Fruit fly (Drosophila melanogaster) whole organism, wandering third instar larva: ENCODE results near the gene 14-3-3epsilon.

Experiments used
- CG32264 ChIP-seq: fragments of 200-800 bp; sonication (Bioruptor generic); optimal IDR thresholded peaks from 2 replicates; lab custom pipeline; 2016; ENCODE audit warnings: missing biosample characterization, missing genetic modification characterization
- CrebA ChIP-seq: fragments of 200-800 bp; sonication (Bioruptor generic); optimal IDR thresholded peaks from 2 replicates; lab custom pipeline; 2016; ENCODE audit warnings: missing biosample characterization, mild to moderate bottlenecking, missing genetic modification characterization, borderline replicate concordance
- Dif ChIP-seq: fragments of 200-275, 200-300 bp; sonication (Bioruptor generic); optimal IDR thresholded peaks from 2 replicates; lab custom pipeline; 2018; ENCODE audit warnings: missing biosample characterization, missing genetic modification characterization; ENCODE audit not compliant: partially characterized antibody
- GATAd ChIP-seq: sonication (Bioruptor generic); optimal IDR thresholded peaks from 2 replicates; lab custom pipeline; 2016; ENCODE audit warnings: missing biosample characterization, missing genetic modification characterization
- HLH106 ChIP-seq: fragments of 200-800 bp; optimal IDR thresholded peaks from 3 replicates; lab custom pipeline; 2019; ENCODE audit warnings: missing biosample characterization, mild to moderate bottlenecking, missing genetic modification characterization, moderate library complexity
- Hnf4 ChIP-seq: fragments of 200-800 bp; sonication (Bioruptor generic); optimal IDR thresholded peaks from 2 replicates; lab custom pipeline; 2016; ENCODE audit warnings: missing biosample characterization, mild to moderate bottlenecking, missing genetic modification characterization
- Hr83 ChIP-seq: fragments of 200-300 bp; sonication (Bioruptor generic); optimal IDR thresholded peaks from 2 replicates; lab custom pipeline; 2016; ENCODE audit warnings: missing biosample characterization, mild to moderate bottlenecking, missing genetic modification characterization, moderate library complexity; ENCODE audit not compliant: poor library complexity, severe bottlenecking
- Jra ChIP-seq: sonication (Bioruptor generic); optimal IDR thresholded peaks from 2 replicates; lab custom pipeline; 2016; ENCODE audit warnings: missing biosample characterization, missing genetic modification characterization
- Mio ChIP-seq: sonication (Bioruptor generic); optimal IDR thresholded peaks from 2 replicates; lab custom pipeline; 2016; ENCODE audit warnings: missing biosample characterization, missing genetic modification characterization
- OdsH ChIP-seq: fragments of 200-800 bp; sonication (Bioruptor generic); optimal IDR thresholded peaks from 2 replicates; lab custom pipeline; 2016; ENCODE audit warnings: missing biosample characterization, mild to moderate bottlenecking, missing genetic modification characterization
- Rel ChIP-seq, 2 experiments: fragments of 200-800 bp; sonication (Bioruptor generic) in 1 of 2; optimal IDR thresholded peaks; 2 replicates in 1 of 2; 3 replicates in 1 of 2; lab custom pipeline; 2016 to 2019; ENCODE audit warnings: mild to moderate bottlenecking in 2 of 2, missing biosample characterization in 2 of 2, missing genetic modification characterization in 2 of 2, moderate library complexity in 1 of 2
- Sp1 ChIP-seq: fragments of 200-800 bp; sonication (Bioruptor generic); optimal IDR thresholded peaks from 3 replicates; lab custom pipeline; 2019; ENCODE audit warnings: missing biosample characterization, mild to moderate bottlenecking, missing genetic modification characterization, moderate library complexity
- Vsx2 ChIP-seq: fragments of 200-300, 225-300 bp; sonication (Bioruptor generic); optimal IDR thresholded peaks from 2 replicates; lab custom pipeline; 2018; ENCODE audit warnings: missing biosample characterization, missing genetic modification characterization; ENCODE audit not compliant: partially characterized antibody
- br ChIP-seq: fragments of 200-800 bp; sonication (Bioruptor generic); optimal IDR thresholded peaks from 2 replicates; lab custom pipeline; 2016; ENCODE audit warnings: missing biosample characterization, missing genetic modification characterization
- brk ChIP-seq: fragments of 200-800 bp; sonication (Bioruptor generic); optimal IDR thresholded peaks from 2 replicates; lab custom pipeline; 2016; ENCODE audit warnings: missing biosample characterization, mild to moderate bottlenecking, missing genetic modification characterization
- dl ChIP-seq, 2 experiments: fragments of 175-275, 200-275 bp in 1 of 2; fragments of 200-275 bp in 1 of 2; sonication (Bioruptor generic); optimal IDR thresholded peaks; lab custom pipeline; 2018; ENCODE audit warnings: mild to moderate bottlenecking in 2 of 2, missing biosample characterization in 2 of 2, missing genetic modification characterization in 2 of 2, moderate library complexity in 2 of 2; ENCODE audit not compliant: partially characterized antibody in 2 of 2, insufficient read depth in 1 of 2
- dmrt93B ChIP-seq: fragments of 200-800 bp; sonication (Bioruptor generic); optimal IDR thresholded peaks from 2 replicates; lab custom pipeline; 2018; ENCODE audit warnings: missing biosample characterization, mild to moderate bottlenecking, missing genetic modification characterization
- dsf ChIP-seq: sonication (Bioruptor generic); optimal IDR thresholded peaks from 2 replicates; lab custom pipeline; 2016; ENCODE audit warnings: missing biosample characterization, missing genetic modification characterization, borderline replicate concordance
- ey ChIP-seq: fragments of 200-800 bp; sonication (Bioruptor generic); optimal IDR thresholded peaks from 2 replicates; lab custom pipeline; 2016; ENCODE audit warnings: missing biosample characterization, missing genetic modification characterization
- foxo ChIP-seq, 2 experiments: fragments of 200-800 bp; sonication (Bioruptor generic); optimal IDR thresholded peaks; 2 replicates in 1 of 2; 3 replicates in 1 of 2; lab custom pipeline; 2016 to 2017; ENCODE audit warnings: missing biosample characterization in 2 of 2, missing genetic modification characterization in 2 of 2
- fru ChIP-seq: fragments of 200-800 bp; sonication (Bioruptor generic); optimal IDR thresholded peaks from 3 replicates; lab custom pipeline; 2016; ENCODE audit warnings: missing biosample characterization, mild to moderate bottlenecking, missing genetic modification characterization
- h ChIP-seq: fragments of 200-800 bp; sonication (Bioruptor generic); optimal IDR thresholded peaks from 3 replicates; lab custom pipeline; 2016; ENCODE audit warnings: missing biosample characterization, mild to moderate bottlenecking, missing genetic modification characterization
- jim ChIP-seq: fragments of 175-275, 200-325 bp; sonication (Bioruptor generic); optimal IDR thresholded peaks from 2 replicates; lab custom pipeline; 2016; ENCODE audit warnings: missing biosample characterization, mild to moderate bottlenecking, missing genetic modification characterization
- lola ChIP-seq: fragments of >200 bp; optimal IDR thresholded peaks from 2 replicates; lab custom pipeline; 2017; ENCODE audit warnings: missing biosample characterization, missing genetic modification characterization
- psq ChIP-seq: fragments of 200-800 bp; sonication (Bioruptor generic); optimal IDR thresholded peaks from 3 replicates; lab custom pipeline; 2017; ENCODE audit warnings: missing biosample characterization, mild to moderate bottlenecking, missing genetic modification characterization, moderate library complexity
- rgr ChIP-seq: fragments of 200-800 bp; sonication (Bioruptor generic); optimal IDR thresholded peaks from 3 replicates; lab custom pipeline; 2016; ENCODE audit warnings: missing biosample characterization, mild to moderate bottlenecking, missing genetic modification characterization
- sage ChIP-seq: fragments of 200-800 bp; sonication (Bioruptor generic); optimal IDR thresholded peaks from 2 replicates; lab custom pipeline; 2016; ENCODE audit warnings: missing biosample characterization, mild to moderate bottlenecking, missing genetic modification characterization
- sv ChIP-seq: fragments of 200-800 bp; sonication (Bioruptor generic); optimal IDR thresholded peaks from 3 replicates; lab custom pipeline; 2016; ENCODE audit warnings: missing biosample characterization, missing genetic modification characterization
- usp ChIP-seq: fragments of >200 bp; optimal IDR thresholded peaks from 2 replicates; lab custom pipeline; 2017; ENCODE audit warnings: missing biosample characterization, missing genetic modification characterization
- woc ChIP-seq: sonication (Bioruptor generic); optimal IDR thresholded peaks from 2 replicates; lab custom pipeline; 2016; ENCODE audit warnings: missing biosample characterization, mild to moderate bottlenecking, missing genetic modification characterization

The 14-3-3epsilon gene

dm6 chr3R:18295262-18295944, 53.1 kb downstream of the 14-3-3epsilon start:
- peak; percentile 16 for TF ChIP-seq h (GFP tag; lab: Kevin White, UChicago)
- no peak for TF ChIP-seq dmrt93B

DNA sequence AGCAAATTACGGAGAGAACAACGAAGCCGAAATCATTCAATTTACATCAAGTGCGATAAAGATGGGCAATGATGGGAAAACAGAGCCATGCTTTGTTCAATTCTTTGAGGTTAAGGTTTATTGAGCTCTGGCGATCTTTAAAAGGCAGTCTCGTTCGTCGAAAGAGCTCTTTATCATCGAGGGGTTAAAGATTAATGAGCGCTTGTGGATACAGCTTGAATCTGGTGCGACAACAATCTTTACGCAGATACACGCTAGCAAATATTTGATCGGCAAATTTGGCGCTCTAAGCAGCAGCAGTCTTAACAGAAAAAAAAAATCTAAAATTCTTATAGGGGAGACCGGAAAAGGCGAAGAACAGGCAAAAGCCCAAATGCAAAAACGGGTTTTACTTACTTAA, 53.8 kb downstream of the 14-3-3epsilon start:
- TF ChIP-seq brk (GFP tag; lab: Kevin White, UChicago), result no peak
- no peak for TF ChIP-seq Rel (GFP tag; optimal IDR thresholded peaks at IDR 0.05; lab: Kevin White, UChicago)
- peak; percentile 18 for TF ChIP-seq Rel (tag; optimal IDR thresholded peaks at IDR 0.05; lab: Kevin White, UChicago)
- TF ChIP-seq dsf, result no peak
- TF ChIP-seq OdsH (GFP tag; lab: Kevin White, UChicago), result peak; percentile 13
- TF ChIP-seq foxo (GFP tag; optimal IDR thresholded peaks at IDR 0.05; lab: Kevin White, UChicago), result no peak
- no peak for TF ChIP-seq Sp1
- no peak for TF ChIP-seq dl (GFP tag; optimal IDR thresholded peaks at IDR 0.05; lab: Kevin White, UChicago; ENCODE audit: insufficient read depth in 1 of 2, partially characterized antibody in 2 of 2)
- TF ChIP-seq, all 38 proteins: peak for 2

- TF ChIP-seq Mio (GFP tag; lab: Kevin White, UChicago) (no peak), usp (GFP tag; lab: Kevin White, UChicago) (no peak)
These were observed 54.4 kb downstream of the 14-3-3epsilon start for dm6 chr3R:18296737-18297136.

DNA sequence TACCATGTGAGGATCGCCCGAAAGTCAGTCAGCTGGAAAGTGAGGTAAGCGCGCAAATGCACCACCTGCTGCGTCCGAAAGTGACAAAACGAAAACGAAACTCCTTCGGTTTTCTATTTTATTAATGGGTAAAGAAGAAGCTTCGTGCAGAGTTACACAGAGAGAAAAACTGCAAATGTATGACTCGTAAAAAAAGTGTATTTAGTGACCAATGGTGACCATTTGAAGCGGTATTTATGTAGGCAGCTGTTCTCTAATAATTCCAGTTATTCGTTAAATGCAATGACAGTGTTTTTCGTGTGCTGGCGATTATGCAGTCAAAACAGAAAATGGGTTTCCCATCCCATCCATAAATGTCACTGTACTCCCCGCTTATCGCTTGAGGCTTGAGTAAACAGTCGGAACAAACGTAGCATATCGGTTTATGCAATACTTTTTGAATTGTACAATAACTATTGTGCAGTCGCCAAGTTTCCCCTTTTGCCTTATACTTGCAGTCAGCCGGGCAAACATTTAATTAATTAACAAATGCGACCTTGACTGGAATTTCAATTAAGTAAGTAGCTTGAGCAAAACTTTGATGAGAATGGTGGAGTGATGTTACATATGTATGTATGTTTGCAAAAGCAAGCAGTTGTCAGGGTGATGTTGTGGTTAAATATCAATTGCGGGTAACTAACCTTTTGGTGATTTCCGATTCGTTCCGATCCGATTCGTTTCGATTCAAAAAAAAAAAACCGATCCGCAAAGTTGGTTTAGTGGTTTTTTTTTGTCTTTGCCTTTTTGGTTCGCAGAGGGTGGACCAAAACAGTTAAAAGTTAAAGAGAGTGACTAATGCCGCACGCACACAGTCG, 55.3 kb downstream of the 14-3-3epsilon start:
- peak; percentile 18 for TF ChIP-seq CG32264 (GFP tag; lab: Kevin White, UChicago)
- TF ChIP-seq Jra (GFP tag; lab: Kevin White, UChicago), result no peak
- no peak for TF ChIP-seq sv (GFP tag; lab: Kevin White, UChicago)
- TF ChIP-seq Rel (GFP tag; optimal IDR thresholded peaks at IDR 0.05; lab: Kevin White, UChicago), result no peak
- peak; percentile 92 for TF ChIP-seq Rel (tag; optimal IDR thresholded peaks at IDR 0.05; lab: Kevin White, UChicago)
- no peak for TF ChIP-seq Mio (GFP tag; lab: Kevin White, UChicago)

dm6 chr3R:18298298-18298899, 56.1 kb downstream of the 14-3-3epsilon start:
- TF ChIP-seq Rel (GFP tag; optimal IDR thresholded peaks at IDR 0.05; lab: Kevin White, UChicago) (peak; percentile 68), Rel (tag; optimal IDR thresholded peaks at IDR 0.05; lab: Kevin White, UChicago) (peak; percentile 10), sage (GFP tag; lab: Kevin White, UChicago) (peak; percentile 34), GATAd (peak; percentile 2), CrebA (GFP tag; lab: Kevin White, UChicago) (no peak), br (GFP tag; lab: Kevin White, UChicago) (peak; percentile 55), Hr83 (GFP tag; lab: Kevin White, UChicago) (peak; percentile 97), woc (no peak), jim (GFP tag; lab: Kevin White, UChicago) (peak; percentile 89), Mio (GFP tag; lab: Kevin White, UChicago) (peak; percentile 63), OdsH (GFP tag; lab: Kevin White, UChicago) (peak; percentile 32), Jra (GFP tag; lab: Kevin White, UChicago) (peak; percentile 87), foxo (GFP tag; optimal IDR thresholded peaks at IDR 0.05; lab: Kevin White, UChicago) (peak in 1 of 2 experiments; percentile 37), fru (GFP tag; lab: Kevin White, UChicago) (peak; percentile 23), usp (GFP tag; lab: Kevin White, UChicago) (no peak), dsf (no peak), dl (GFP tag; optimal IDR thresholded peaks at IDR 0.05; lab: Kevin White, UChicago; ENCODE audit: insufficient read depth in 1 of 2, partially characterized antibody in 2 of 2) (peak in 1 of 2 experiments; percentile 29), psq (peak; percentile 6), rgr (GFP tag; lab: Kevin White, UChicago) (peak; percentile 59), Dif (GFP tag; lab: Kevin White, UChicago) (peak; percentile 42), Vsx2 (GFP tag; lab: Kevin White, UChicago) (no peak), HLH106 (tag; lab: Kevin White, UChicago) (peak; percentile 27), lola (GFP tag; lab: Kevin White, UChicago) (no peak), Hnf4 (peak; percentile 58), ey (GFP tag; lab: Kevin White, UChicago) (peak; percentile 41), sv (GFP tag; lab: Kevin White, UChicago) (no peak), h (GFP tag; lab: Kevin White, UChicago) (peak; percentile 56)
